Fruit fly (Drosophila melanogaster) whole organism, embryonic: ENCODE data around the gene elB.

Experiments used
- Abd-B ChIP-seq: fragments of 200-800 bp; sonication (Bioruptor generic); optimal IDR thresholded peaks from 2 replicates; lab custom pipeline; 2018; ENCODE audit warnings: missing biosample characterization, mild to moderate bottlenecking, missing genetic modification characterization, moderate library complexity
- Awh ChIP-seq: fragments of 200-800 bp; sonication (Bioruptor generic); IDR thresholded peaks from 2 replicates; pipeline ENCODE4, ENCODE4 v1.3.6; 2022; ENCODE audit warnings: missing biosample characterization, missing genetic modification characterization
- Bgb ChIP-seq: fragments of 200-800 bp; sonication (Bioruptor generic); IDR thresholded peaks from 2 replicates; pipeline ENCODE4 v1.3.6; 2022; ENCODE audit warnings: missing biosample characterization, missing genetic modification characterization; ENCODE audit not compliant: partially characterized antibody
- CG10147 ChIP-seq: fragments of 200-800 bp; sonication (Bioruptor generic); optimal IDR thresholded peaks from 2 replicates; lab custom pipeline; 2019; ENCODE audit warnings: missing biosample characterization, mild to moderate bottlenecking, missing genetic modification characterization, moderate library complexity
- CG10321 ChIP-seq: fragments of 200-800 bp; sonication (Bioruptor generic); IDR thresholded peaks from 2 replicates; pipeline ENCODE4 v1.3.6; 2022; ENCODE audit warnings: missing biosample characterization, missing genetic modification characterization
- CG10543 ChIP-seq: fragments of 200-800 bp; sonication (Bioruptor generic); optimal IDR thresholded peaks from 3 replicates; lab custom pipeline; 2017; ENCODE audit warnings: missing biosample characterization, mild to moderate bottlenecking, missing genetic modification characterization, moderate library complexity
- CG11696 ChIP-seq: fragments of 200-800 bp; sonication (Bioruptor generic); IDR thresholded peaks from 2 replicates; pipeline ENCODE4 v1.3.6; 2022; ENCODE audit warnings: missing biosample characterization, missing genetic modification characterization
- CG12236 ChIP-seq: fragments of 200-800 bp; sonication (Bioruptor generic); optimal IDR thresholded peaks from 2 replicates; lab custom pipeline; 2016; ENCODE audit warnings: missing biosample characterization, missing genetic modification characterization
- CG12769 ChIP-seq: fragments of 200-800 bp; sonication (Bioruptor generic); optimal IDR thresholded peaks from 2 replicates; lab custom pipeline; 2019; ENCODE audit warnings: missing biosample characterization, mild to moderate bottlenecking, missing genetic modification characterization, moderate library complexity
- CG1529 ChIP-seq: fragments of 200-800 bp; sonication (Bioruptor generic); optimal IDR thresholded peaks from 3 replicates; lab custom pipeline; 2018; ENCODE audit warnings: missing biosample characterization, missing genetic modification characterization
- CG18476 ChIP-seq: fragments of 200-800 bp; sonication (Bioruptor generic); optimal IDR thresholded peaks from 2 replicates; lab custom pipeline; 2016; ENCODE audit warnings: missing biosample characterization, mild to moderate bottlenecking, missing genetic modification characterization
- CG18599 ChIP-seq: fragments of 200-800 bp; sonication (Bioruptor generic); optimal IDR thresholded peaks from 3 replicates; lab custom pipeline; 2017; ENCODE audit warnings: missing biosample characterization, missing genetic modification characterization, mild to moderate bottlenecking, moderate library complexity, missing genetic modification reagents
- CG2199 ChIP-seq: fragments of 200-800 bp; sonication (Bioruptor generic); IDR thresholded peaks from 3 replicates; pipeline ENCODE4 v1.3.6; 2022; ENCODE audit warnings: missing biosample characterization, missing genetic modification characterization
- CG2875 ChIP-seq: fragments of 200-800 bp; sonication (Bioruptor generic); optimal IDR thresholded peaks from 2 replicates; lab custom pipeline; 2017; ENCODE audit warnings: missing biosample characterization, mild to moderate bottlenecking, missing genetic modification characterization, missing genetic modification reagents
- CG4282 ChIP-seq: fragments of 200-800 bp; sonication (Bioruptor generic); optimal IDR thresholded peaks from 2 replicates; lab custom pipeline; 2016; ENCODE audit warnings: missing biosample characterization, missing genetic modification characterization
- CG4328 ChIP-seq: fragments of 200-800 bp; sonication (Bioruptor generic); optimal IDR thresholded peaks from 3 replicates; lab custom pipeline; 2017; ENCODE audit warnings: missing biosample characterization, missing genetic modification reagents, missing genetic modification characterization
- CG4617 ChIP-seq: fragments of 200-800 bp; sonication (Bioruptor generic); optimal IDR thresholded peaks from 3 replicates; lab custom pipeline; 2016; ENCODE audit warnings: missing biosample characterization, missing genetic modification characterization, borderline replicate concordance
- CG6683 ChIP-seq: fragments of 200-800 bp; sonication (Bioruptor generic); optimal IDR thresholded peaks from 2 replicates; lab custom pipeline; 2017; ENCODE audit warnings: missing biosample characterization, mild to moderate bottlenecking, missing genetic modification characterization, missing genetic modification reagents
- CHES-1-like ChIP-seq: fragments of 200-800 bp; sonication (Bioruptor generic); optimal IDR thresholded peaks from 2 replicates; lab custom pipeline; 2016; ENCODE audit warnings: missing biosample characterization, missing genetic modification characterization
- Hr78 ChIP-seq, 2 experiments: fragments of 200-800 bp in 1 of 2; fragments of >200 bp in 1 of 2; sonication (Bioruptor generic) in 1 of 2; optimal IDR thresholded peaks; 2 replicates each; lab custom pipeline; 2017 to 2019; ENCODE audit warnings: missing biosample characterization in 2 of 2, missing genetic modification characterization in 2 of 2, mild to moderate bottlenecking in 1 of 2, moderate library complexity in 1 of 2
- Kr ChIP-seq: fragments of 200-800 bp; sonication (Bioruptor generic); optimal IDR thresholded peaks from 2 replicates; lab custom pipeline; 2017; ENCODE audit warnings: missing biosample characterization, mild to moderate bottlenecking, missing genetic modification characterization
- Med ChIP-seq: fragments of 200-800 bp; sonication (Bioruptor generic); peaks from one replicate; lab custom pipeline; 2016; ENCODE audit warnings: missing biosample characterization, missing genetic modification characterization, mild to moderate bottlenecking, inconsistent platforms, moderate library complexity
- NFAT ChIP-seq: fragments of 200-800 bp; sonication (Bioruptor generic); IDR thresholded peaks from 2 replicates; pipeline ENCODE4 v1.3.6; 2022; ENCODE audit warnings: missing biosample characterization, missing genetic modification characterization
- Vsx1 ChIP-seq: fragments of 200-800 bp; sonication (Bioruptor generic); optimal IDR thresholded peaks from 2 replicates; lab custom pipeline; 2017; ENCODE audit warnings: missing biosample characterization, mild to moderate bottlenecking, missing genetic modification characterization, missing genetic modification reagents
- abd-A ChIP-seq: fragments of 200-800 bp; sonication (Bioruptor generic); optimal IDR thresholded peaks from 3 replicates; lab custom pipeline; 2019; ENCODE audit warnings: missing biosample characterization, mild to moderate bottlenecking, missing genetic modification characterization, moderate library complexity
- bowl ChIP-seq: fragments of 200-800 bp; sonication (Bioruptor generic); IDR thresholded peaks from 2 replicates; pipeline ENCODE4 v1.3.6; 2022; ENCODE audit warnings: missing biosample characterization, missing genetic modification characterization
- cg ChIP-seq: fragments of 200-800 bp; sonication (Bioruptor generic); optimal IDR thresholded peaks from 3 replicates; lab custom pipeline; 2019; ENCODE audit warnings: missing biosample characterization, mild to moderate bottlenecking, missing genetic modification characterization, moderate library complexity
- crp ChIP-seq, 2 experiments: fragments of 200-800 bp; sonication (Bioruptor generic); optimal IDR thresholded peaks; 2 replicates in 1 of 2; 3 replicates in 1 of 2; lab custom pipeline; 2017; ENCODE audit warnings: missing biosample characterization in 2 of 2, missing genetic modification characterization in 2 of 2, mild to moderate bottlenecking in 1 of 2, moderate library complexity in 1 of 2
- disco-r ChIP-seq: fragments of 200-800 bp; sonication (Bioruptor generic); optimal IDR thresholded peaks from 2 replicates; lab custom pipeline; 2016; ENCODE audit warnings: missing biosample characterization, missing genetic modification characterization
- dysf ChIP-seq: fragments of 200-800 bp; sonication (Bioruptor generic); IDR thresholded peaks from 3 replicates; pipeline ENCODE4 v1.3.6; 2022; ENCODE audit warnings: missing biosample characterization, missing genetic modification characterization
- exex ChIP-seq: fragments of 200-800 bp; sonication (Bioruptor generic); optimal IDR thresholded peaks from 4 replicates; lab custom pipeline; 2018; ENCODE audit warnings: missing biosample characterization, mild to moderate bottlenecking, missing genetic modification characterization, moderate library complexity
- hbn ChIP-seq: fragments of 200-800 bp; sonication (Bioruptor generic); IDR thresholded peaks from 2 replicates; pipeline ENCODE4 v1.3.6; 2022; ENCODE audit warnings: missing biosample characterization, missing genetic modification characterization; ENCODE audit not compliant: partially characterized antibody
- hth ChIP-seq: fragments of >200 bp; optimal IDR thresholded peaks from 2 replicates; lab custom pipeline; 2017; ENCODE audit warnings: inconsistent platforms
- kni ChIP-seq: fragments of 200-800 bp; sonication (Bioruptor generic); optimal IDR thresholded peaks from 3 replicates; lab custom pipeline; 2017; ENCODE audit warnings: mild to moderate bottlenecking, missing biosample characterization, missing genetic modification reagents, missing genetic modification characterization
- lov ChIP-seq, 2 experiments: fragments of 200-800 bp in 1 of 2; fragments of >200 bp in 1 of 2; sonication (Bioruptor generic) in 1 of 2; IDR thresholded peaks in 1 of 2; optimal IDR thresholded peaks in 1 of 2; 2 replicates in 1 of 2; 3 replicates in 1 of 2; pipeline versions ENCODE4 v1.3.6 to Lab custom; 2017 to 2022; ENCODE audit warnings: missing biosample characterization in 1 of 2, missing genetic modification characterization in 1 of 2
- nerfin-1 ChIP-seq: fragments of 200-800 bp; sonication (Bioruptor generic); optimal IDR thresholded peaks from 3 replicates; lab custom pipeline; 2019; ENCODE audit warnings: missing biosample characterization, mild to moderate bottlenecking, missing genetic modification characterization, moderate library complexity
- oc ChIP-seq: fragments of 200-800 bp; sonication (Bioruptor generic); optimal IDR thresholded peaks from 2 replicates; lab custom pipeline; 2018; ENCODE audit warnings: missing biosample characterization, mild to moderate bottlenecking, missing genetic modification characterization, moderate library complexity
- odd ChIP-seq: fragments of 200-800 bp; sonication (Bioruptor generic); optimal IDR thresholded peaks from 2 replicates; lab custom pipeline; 2017; ENCODE audit warnings: missing biosample characterization, mild to moderate bottlenecking, missing genetic modification characterization
- otp ChIP-seq: fragments of 200-800 bp; sonication (Bioruptor generic); IDR thresholded peaks from 3 replicates; pipeline ENCODE4, ENCODE4 v1.3.6; 2022; ENCODE audit warnings: missing biosample characterization, missing genetic modification characterization
- sd ChIP-seq: fragments of 200-800 bp; sonication (Bioruptor generic); optimal IDR thresholded peaks from 3 replicates; lab custom pipeline; 2018; ENCODE audit warnings: missing biosample characterization, mild to moderate bottlenecking, missing genetic modification characterization, moderate library complexity
- sens ChIP-seq: fragments of 200-800 bp; sonication (Bioruptor generic); peaks from one replicate; lab custom pipeline; 2016; ENCODE audit warnings: missing biosample characterization, missing genetic modification characterization
- sr ChIP-seq: fragments of 200-800 bp; sonication (Bioruptor generic); IDR thresholded peaks from 3 replicates; pipeline ENCODE4 v1.3.6; 2022; ENCODE audit warnings: missing biosample characterization, missing genetic modification characterization
- tll ChIP-seq, 2 experiments: fragments of 200-800 bp in 1 of 2; fragments of >200 bp in 1 of 2; sonication (Bioruptor generic) in 1 of 2; optimal IDR thresholded peaks; 2 replicates each; lab custom pipeline; 2017 to 2019; ENCODE audit warnings: missing biosample characterization in 2 of 2, missing genetic modification characterization in 2 of 2, mild to moderate bottlenecking in 1 of 2, moderate library complexity in 1 of 2
- z ChIP-seq: fragments of 200-800 bp; sonication (Bioruptor generic); IDR thresholded peaks from 3 replicates; pipeline ENCODE4 v1.3.6; 2022; ENCODE audit warnings: missing biosample characterization, missing genetic modification characterization
- zf30C ChIP-seq: fragments of 200-800 bp; sonication (Bioruptor generic); optimal IDR thresholded peaks from 3 replicates; lab custom pipeline; 2018; ENCODE audit warnings: missing biosample characterization, mild to moderate bottlenecking, missing genetic modification characterization

The elB gene

dm6 chr2L:14456841-14457240 is 47.5 kb upstream of the elB start:
- TF ChIP-seq cg (GFP tag; lab: Kevin White, UChicago) (peak; percentile 38), abd-A (peak; percentile 67), zf30C (GFP tag; lab: Kevin White, UChicago) (no peak), odd (GFP tag; lab: Kevin White, UChicago) (peak; percentile 3), CG12769 (peak; percentile 34), CG2199 (GFP tag; lab: Robert Waterston, UW) (0 out of 3 replicates have a peak, but pooled peaks have one; percentile 31), kni (peak; percentile 22), Hr78 (GFP tag; optimal IDR thresholded peaks at IDR 0.05; lab: Kevin White, UChicago) (peak in 1 of 2 experiments; percentile 85), Med (peak; percentile 52), Abd-B (GFP tag; lab: Kevin White, UChicago) (peak; percentile 34), NFAT (GFP tag; lab: Robert Waterston, UW) (no peak), hbn (GFP tag; lab: Robert Waterston, UW) (no peak), bowl (GFP tag; lab: Robert Waterston, UW) (peak; percentile 35; the same call in 1 of the 2 replicates), CG10543 (GFP tag; lab: Kevin White, UChicago) (peak; percentile 18), CG4328 (GFP tag; lab: Kevin White, UChicago) (peak; percentile 22), sr (GFP tag; lab: Robert Waterston, UW) (0 out of 3 replicates have a peak, but pooled peaks have one; percentile 46), lov (optimal IDR thresholded peaks at IDR 0.05; lab: Kevin White, UChicago) (no peak), lov (GFP tag; IDR thresholded peaks at IDR 0.05; lab: Robert Waterston, UW) (0 out of 3 replicates have a peak, but pooled peaks have one; percentile 31), CHES-1-like (GFP tag; lab: Kevin White, UChicago) (no peak), Vsx1 (GFP tag; lab: Kevin White, UChicago) (peak; percentile 40), oc (tag; lab: Kevin White, UChicago) (peak; percentile 62), dysf (no peak), hth (lab: Kevin White, UChicago) (peak; percentile 67)
- TF ChIP-seq, all 482 proteins: peak for 17

dm6 chr2L:14456268-14456667 is 46.9 kb upstream of the elB start:
- TF ChIP-seq abd-A = peak; percentile 57
- no peak for TF ChIP-seq CG12769
- peak; percentile 62; the same call in 1 of the 2 replicates for TF ChIP-seq Awh (GFP tag; lab: Robert Waterston, UW)
- TF ChIP-seq exex = no peak
- TF ChIP-seq Abd-B (GFP tag; lab: Kevin White, UChicago) = peak; percentile 20
- TF ChIP-seq oc (tag; lab: Kevin White, UChicago) = peak; percentile 61
- TF ChIP-seq z (GFP tag; lab: Robert Waterston, UW) = 0 out of 3 replicates have a peak, but pooled peaks have one; percentile 5
- TF ChIP-seq sd (tag; lab: Kevin White, UChicago) = peak; percentile 24
- peak; percentile 21 for TF ChIP-seq sens (GFP tag; lab: Kevin White, UChicago)
- peak in 1 of 2 experiments; percentile 42 for TF ChIP-seq tll (GFP tag; optimal IDR thresholded peaks at IDR 0.05; lab: Kevin White, UChicago)
- TF ChIP-seq, all 482 proteins: peak for 8

dm6 chr2L:14455131-14455530 is 45.8 kb upstream of the elB start:
- no peak for TF ChIP-seq CG4617
- TF ChIP-seq CG1529 (GFP tag; lab: Kevin White, UChicago) = no peak
- no peak for TF ChIP-seq CG10321
- TF ChIP-seq crp (GFP tag; optimal IDR thresholded peaks at IDR 0.05; lab: Kevin White, UChicago) = no peak
- TF ChIP-seq CG11696 = no peak
- TF ChIP-seq CG12236 (GFP tag; lab: Kevin White, UChicago) = no peak
- TF ChIP-seq otp (GFP tag; lab: Robert Waterston, UW) = 0 out of 3 replicates have a peak, but pooled peaks have one; percentile 14
- no peak for TF ChIP-seq CG18476 (GFP tag; lab: Kevin White, UChicago)
- TF ChIP-seq Kr = peak; percentile 75
- TF ChIP-seq odd (GFP tag; lab: Kevin White, UChicago) = no peak
- TF ChIP-seq CG2875 (GFP tag; lab: Kevin White, UChicago) = no peak
- no peak for TF ChIP-seq Bgb (GFP tag; lab: Robert Waterston, UW)
- TF ChIP-seq CG10147 = no peak
- peak; percentile 2 for TF ChIP-seq nerfin-1
- no peak for TF ChIP-seq disco-r (GFP tag; lab: Kevin White, UChicago)
- no peak for TF ChIP-seq CG4282
- peak; percentile 61 for TF ChIP-seq oc (tag; lab: Kevin White, UChicago)
- TF ChIP-seq CG18599 = no peak
- TF ChIP-seq CG6683 (GFP tag; lab: Kevin White, UChicago) = no peak
